Worm (Caenorhabditis elegans) whole organism, midembryonic: ENCODE results near the gene fmo-3.

Source experiments
- cog-1 ChIP-seq: sonication (generic microtip); optimal IDR thresholded peaks from 2 replicates; lab custom pipeline; 2016; ENCODE audit warnings: missing genetic modification characterization, missing compliant biosample characterization
- flt-1 ChIP-seq: fragments of 200-800 bp; sonication (Bioruptor generic); IDR thresholded peaks from 2 replicates; pipeline ENCODE4 v1.3.6; 2022; ENCODE audit warnings: missing genetic modification characterization, missing compliant biosample characterization
- klf-2 ChIP-seq: fragments of 200-800 bp; sonication (Bioruptor generic); conservative IDR thresholded peaks from 2 replicates; pipeline ENCODE4 v1.3.6; 2022; ENCODE audit warnings: missing genetic modification reagents, missing genetic modification characterization, missing compliant biosample characterization
- ref-1 ChIP-seq: fragments of 200-800 bp; sonication (Bioruptor generic); conservative IDR thresholded peaks from 2 replicates; pipeline ENCODE4 v1.3.6; 2022; ENCODE audit warnings: missing genetic modification reagents, missing genetic modification characterization, missing compliant biosample characterization
- tab-1 ChIP-seq: fragments of 200-800 bp; sonication (Bioruptor generic); IDR thresholded peaks from 2 replicates; pipeline ENCODE4 v1.3.6; 2022; ENCODE audit warnings: missing genetic modification characterization, missing compliant biosample characterization
- ztf-23 ChIP-seq: fragments of 200-800 bp; sonication (Bioruptor generic); IDR thresholded peaks from 2 replicates; pipeline ENCODE4 v1.3.6; 2022; ENCODE audit warnings: missing genetic modification reagents, missing genetic modification characterization, missing compliant biosample characterization
- ztf-29 ChIP-seq: fragments of 200-800 bp; sonication (Bioruptor generic); IDR thresholded peaks from 2 replicates; pipeline ENCODE4 v1.3.6; 2022; ENCODE audit warnings: missing genetic modification reagents, missing genetic modification characterization, missing compliant biosample characterization

ce11 chrIII:10646094-10646493 lies 48.4 kb upstream of the fmo-3 start, which contains the start of gene orc-4:
- no peak for TF ChIP-seq ref-1
- no peak for TF ChIP-seq ztf-23 (GFP tag; lab: Robert Waterston, UW)
- no peak for TF ChIP-seq flt-1 (GFP tag; lab: Robert Waterston, UW)
- no peak for TF ChIP-seq klf-2 (GFP tag; lab: Robert Waterston, UW)
- TF ChIP-seq ztf-29: no peak
- TF ChIP-seq cog-1 (tag; lab: Kevin White, UChicago): no peak
- no peak for TF ChIP-seq tab-1
